Worm (Caenorhabditis elegans): ENCODE results near the gene F35H10.2.

The F35H10.2 gene

DNA sequence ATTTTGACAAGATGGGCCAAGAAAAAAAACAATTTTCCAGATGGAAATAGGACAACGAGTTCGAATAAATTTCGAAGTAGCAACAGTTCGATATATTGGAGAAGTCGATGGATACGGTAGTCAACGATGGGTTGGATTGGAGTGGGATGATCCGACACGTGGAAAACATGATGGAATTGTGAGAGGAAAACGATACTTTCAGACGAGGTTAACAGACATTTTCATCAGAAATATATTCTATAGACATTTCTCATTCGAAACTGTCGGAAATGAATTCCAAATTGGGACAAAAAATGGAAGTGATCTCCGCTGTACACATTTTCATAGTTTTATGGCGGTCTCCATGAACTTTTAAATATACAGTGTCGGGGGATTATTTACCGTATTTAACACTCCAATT lies 34.4 kb upstream of the F35H10.2 start, which contains the start of gene tbce-1:
Gene tbce-1 (plus strand): TSS at position 41 of the 400 bp plus-strand sequence.
- TF ChIP-seq scrt-1 (GFP tag; IDR thresholded peaks at IDR 0.05), result no peak
- TF ChIP-seq hmbx-1 (tag; optimal IDR thresholded peaks at IDR 0.05), result no peak
- TF ChIP-seq tbx-37 (GFP tag; conservative IDR thresholded peaks at IDR 0.05), result no peak
- no peak for TF ChIP-seq flt-1 (GFP tag; IDR thresholded peaks at IDR 0.05)
- no peak for TF ChIP-seq ama-1 (optimal IDR thresholded peaks at IDR 0.05)
- TF ChIP-seq sea-1 (GFP tag; conservative IDR thresholded peaks at IDR 0.05), result no peak
- TF ChIP-seq aly-1 (tag; optimal IDR thresholded peaks at IDR 0.05), result no peak
- no peak for TF ChIP-seq tbx-11 (GFP tag; IDR thresholded peaks at IDR 0.05)
- no peak for TF ChIP-seq F13C5.2 (tag; optimal IDR thresholded peaks at IDR 0.05)
- no peak for TF ChIP-seq hnd-1 (tag; optimal IDR thresholded peaks at IDR 0.05)
- TF ChIP-seq pes-1 (GFP tag; IDR thresholded peaks at IDR 0.05), result no peak
- TF ChIP-seq B0310.2 (tag; optimal IDR thresholded peaks at IDR 0.05), result no peak
- TF ChIP-seq hmg-4 (GFP tag; optimal IDR thresholded peaks at IDR 0.05), result no peak
- TF ChIP-seq ceh-13 (GFP tag; optimal IDR thresholded peaks at IDR 0.05), result no peak
- no peak for TF ChIP-seq tra-4 (tag; optimal IDR thresholded peaks at IDR 0.05)
- TF ChIP-seq ceh-36 (tag; optimal IDR thresholded peaks at IDR 0.05), result no peak

DNA sequence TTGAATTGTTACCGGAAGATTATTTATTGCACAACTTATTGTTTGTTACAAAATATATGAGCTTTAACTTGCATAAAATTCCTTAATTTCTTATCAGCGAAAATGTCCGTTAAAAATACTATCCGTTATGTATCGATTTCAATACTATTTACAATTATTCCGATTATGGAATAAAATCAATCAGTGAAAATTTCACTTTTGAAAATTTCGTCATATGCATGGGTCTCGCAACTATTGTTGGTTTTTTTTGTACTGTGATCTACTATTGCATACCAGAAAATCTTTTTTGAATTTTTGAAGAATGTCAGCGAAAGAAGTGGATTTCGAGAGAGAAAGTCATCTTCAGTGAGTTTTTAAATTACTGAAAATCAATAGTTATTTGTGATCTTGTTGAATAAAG lies 31.8 kb upstream of the F35H10.2 start, which contains the start of gene nprl-3:
Gene nprl-3 (plus strand): TSS at position 301 of the 400 bp plus-strand sequence.
- TF ChIP-seq ama-1 (optimal IDR thresholded peaks at IDR 0.05) (no peak), hmbx-1 (tag; optimal IDR thresholded peaks at IDR 0.05) (no peak), aly-1 (tag; optimal IDR thresholded peaks at IDR 0.05) (no peak), pes-1 (GFP tag; IDR thresholded peaks at IDR 0.05) (no peak), sea-1 (GFP tag; conservative IDR thresholded peaks at IDR 0.05) (no peak), tbx-11 (GFP tag; IDR thresholded peaks at IDR 0.05) (no peak), hmg-4 (GFP tag; optimal IDR thresholded peaks at IDR 0.05) (no peak), B0310.2 (tag; optimal IDR thresholded peaks at IDR 0.05) (no peak), tra-4 (tag; optimal IDR thresholded peaks at IDR 0.05) (no peak), flt-1 (GFP tag; IDR thresholded peaks at IDR 0.05) (no peak), ets-7 (tag; optimal IDR thresholded peaks at IDR 0.05) (no peak), scrt-1 (GFP tag; IDR thresholded peaks at IDR 0.05) (no peak), F13C5.2 (tag; optimal IDR thresholded peaks at IDR 0.05) (no peak), ceh-13 (GFP tag; optimal IDR thresholded peaks at IDR 0.05) (no peak), ceh-36 (tag; optimal IDR thresholded peaks at IDR 0.05) (no peak), tbx-37 (GFP tag; conservative IDR thresholded peaks at IDR 0.05) (no peak)

DNA sequence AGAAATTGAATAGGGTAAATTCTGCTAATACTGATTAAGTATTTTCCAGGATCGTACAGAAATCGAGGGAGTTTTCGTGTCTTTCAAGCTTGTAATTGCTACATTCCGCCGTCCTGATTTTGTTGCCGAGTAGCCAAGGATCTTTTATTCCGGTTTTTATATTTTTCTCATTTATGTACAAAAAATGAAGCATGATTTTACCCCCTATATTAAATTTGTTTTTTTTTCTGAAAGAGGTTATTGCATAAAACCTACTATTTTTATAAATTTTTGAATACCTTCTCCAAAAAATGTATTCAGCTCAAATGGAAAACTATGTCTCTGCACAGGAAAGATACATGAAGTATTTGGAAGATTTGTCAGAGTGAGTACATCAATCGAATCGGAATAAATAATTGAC lies 29.4 kb upstream of the F35H10.2 start, which contains the start of gene F35H10.6:
Gene F35H10.6 (plus strand): TSS at position 301 of the 400 bp plus-strand sequence.
- TF ChIP-seq sea-1 (GFP tag; conservative IDR thresholded peaks at IDR 0.05), result no peak
- TF ChIP-seq aly-1 (tag; optimal IDR thresholded peaks at IDR 0.05), result no peak
- no peak for TF ChIP-seq F13C5.2 (tag; optimal IDR thresholded peaks at IDR 0.05)
- TF ChIP-seq pes-1 (GFP tag; IDR thresholded peaks at IDR 0.05), result no peak
- TF ChIP-seq flt-1 (GFP tag; IDR thresholded peaks at IDR 0.05), result no peak
- no peak for TF ChIP-seq scrt-1 (GFP tag; IDR thresholded peaks at IDR 0.05)
- no peak for TF ChIP-seq hmbx-1 (tag; optimal IDR thresholded peaks at IDR 0.05)

DNA sequence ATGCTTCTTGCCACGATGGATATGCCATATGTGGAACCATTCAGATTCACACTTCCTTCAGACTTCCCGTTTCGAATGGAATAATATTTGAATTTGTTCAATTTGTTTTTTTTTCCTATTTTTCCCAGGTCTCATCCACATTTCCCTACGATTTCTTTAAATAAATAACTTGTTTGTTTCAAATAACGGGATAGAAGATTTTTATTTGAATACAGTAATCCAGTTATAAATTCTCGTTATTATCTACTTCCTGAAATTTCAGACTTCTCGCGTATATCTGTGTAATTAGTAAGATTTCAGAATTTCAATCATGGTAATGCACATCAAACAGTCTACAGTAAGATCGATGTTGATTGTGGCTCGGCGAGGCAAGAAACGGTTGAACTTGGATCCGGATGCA lies 28.5 kb upstream of the F35H10.2 start, which contains the start of gene F35H10.5:
Gene F35H10.5 (plus strand): TSS at position 301 of the 400 bp plus-strand sequence.
- TF ChIP-seq ceh-13 (GFP tag; optimal IDR thresholded peaks at IDR 0.05) (no peak), ceh-36 (tag; optimal IDR thresholded peaks at IDR 0.05) (no peak), B0310.2 (tag; optimal IDR thresholded peaks at IDR 0.05) (no peak), ets-7 (tag; optimal IDR thresholded peaks at IDR 0.05) (no peak), aly-1 (tag; optimal IDR thresholded peaks at IDR 0.05) (no peak), ama-1 (optimal IDR thresholded peaks at IDR 0.05) (no peak), hnd-1 (tag; optimal IDR thresholded peaks at IDR 0.05) (no peak)

DNA sequence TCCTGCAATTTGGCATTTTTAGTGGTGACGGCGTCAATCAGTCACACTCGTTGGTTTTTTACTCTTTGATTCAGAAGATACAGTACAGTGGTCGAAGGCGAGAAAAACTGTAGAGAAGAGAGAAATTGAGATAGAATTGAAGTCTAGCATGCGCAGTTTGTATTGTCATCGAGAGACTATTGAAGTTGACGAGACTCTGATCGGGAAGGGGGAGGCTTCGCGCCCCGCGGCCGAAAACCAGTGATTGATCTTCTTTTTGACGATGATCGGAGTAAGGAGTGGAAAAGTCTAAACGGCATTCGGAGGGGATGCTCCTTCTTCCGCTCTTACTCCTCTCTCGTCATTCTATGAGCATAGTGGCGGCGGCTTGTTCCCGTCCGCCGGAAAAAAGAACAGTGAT lies 27.1 kb upstream of the F35H10.2 start:
- no peak for TF ChIP-seq ceh-36 (tag; optimal IDR thresholded peaks at IDR 0.05)
- TF ChIP-seq hnd-1 (tag; optimal IDR thresholded peaks at IDR 0.05), result no peak
- no peak for TF ChIP-seq ceh-13 (GFP tag; optimal IDR thresholded peaks at IDR 0.05)
- TF ChIP-seq aly-1 (tag; optimal IDR thresholded peaks at IDR 0.05), result no peak
- no peak for TF ChIP-seq flt-1 (GFP tag; IDR thresholded peaks at IDR 0.05)
- no peak for TF ChIP-seq hmg-4 (GFP tag; optimal IDR thresholded peaks at IDR 0.05)
- TF ChIP-seq F13C5.2 (tag; optimal IDR thresholded peaks at IDR 0.05), result no peak
- no peak for TF ChIP-seq sea-1 (GFP tag; conservative IDR thresholded peaks at IDR 0.05)
- no peak for TF ChIP-seq ets-7 (tag; optimal IDR thresholded peaks at IDR 0.05)
- no peak for TF ChIP-seq hmbx-1 (tag; optimal IDR thresholded peaks at IDR 0.05)
- no peak for TF ChIP-seq ama-1 (optimal IDR thresholded peaks at IDR 0.05)
- no peak for TF ChIP-seq scrt-1 (GFP tag; IDR thresholded peaks at IDR 0.05)
- no peak for TF ChIP-seq pes-1 (GFP tag; IDR thresholded peaks at IDR 0.05)
- no peak for TF ChIP-seq B0310.2 (tag; optimal IDR thresholded peaks at IDR 0.05)
- TF ChIP-seq tra-4 (tag; optimal IDR thresholded peaks at IDR 0.05), result no peak
- no peak for TF ChIP-seq tbx-37 (GFP tag; conservative IDR thresholded peaks at IDR 0.05)
- no peak for TF ChIP-seq tbx-11 (GFP tag; IDR thresholded peaks at IDR 0.05)

DNA sequence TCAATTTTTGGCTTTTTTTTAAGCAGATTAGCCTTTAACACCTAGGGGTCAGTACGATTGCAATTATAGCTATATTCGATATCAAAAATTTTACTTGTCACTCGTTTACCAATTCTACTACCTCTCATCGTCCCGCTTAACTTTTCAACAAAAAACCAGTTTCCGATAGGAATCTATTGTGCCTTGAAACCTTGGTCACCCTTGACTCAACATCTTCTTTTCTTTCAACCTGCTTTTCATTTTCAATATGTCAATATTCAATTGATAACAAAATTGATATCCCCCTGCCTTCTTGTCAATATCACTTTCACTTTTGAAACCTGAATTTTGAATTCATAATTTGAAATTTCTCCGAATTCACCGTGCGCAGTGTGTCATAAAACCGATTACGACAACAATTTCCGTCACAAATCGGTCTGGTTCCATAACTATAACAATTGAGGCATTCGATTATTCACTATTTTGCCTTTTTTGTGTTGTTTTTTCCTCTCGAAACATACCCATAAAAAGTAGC lies 26.3 kb upstream of the F35H10.2 start:
- TF ChIP-seq F13C5.2 (tag; optimal IDR thresholded peaks at IDR 0.05) (no peak), ceh-13 (GFP tag; optimal IDR thresholded peaks at IDR 0.05) (no peak), hmg-4 (GFP tag; optimal IDR thresholded peaks at IDR 0.05) (no peak), B0310.2 (tag; optimal IDR thresholded peaks at IDR 0.05) (no peak), hnd-1 (tag; optimal IDR thresholded peaks at IDR 0.05) (no peak), tbx-37 (GFP tag; conservative IDR thresholded peaks at IDR 0.05) (no peak), pes-1 (GFP tag; IDR thresholded peaks at IDR 0.05) (no peak), aly-1 (tag; optimal IDR thresholded peaks at IDR 0.05) (no peak), scrt-1 (GFP tag; IDR thresholded peaks at IDR 0.05) (no peak), ets-7 (tag; optimal IDR thresholded peaks at IDR 0.05) (no peak), tbx-11 (GFP tag; IDR thresholded peaks at IDR 0.05) (no peak), ceh-36 (tag; optimal IDR thresholded peaks at IDR 0.05) (no peak), tra-4 (tag; optimal IDR thresholded peaks at IDR 0.05) (no peak), hmbx-1 (tag; optimal IDR thresholded peaks at IDR 0.05) (no peak), flt-1 (GFP tag; IDR thresholded peaks at IDR 0.05) (no peak), sea-1 (GFP tag; conservative IDR thresholded peaks at IDR 0.05) (no peak), ama-1 (optimal IDR thresholded peaks at IDR 0.05) (no peak)

DNA sequence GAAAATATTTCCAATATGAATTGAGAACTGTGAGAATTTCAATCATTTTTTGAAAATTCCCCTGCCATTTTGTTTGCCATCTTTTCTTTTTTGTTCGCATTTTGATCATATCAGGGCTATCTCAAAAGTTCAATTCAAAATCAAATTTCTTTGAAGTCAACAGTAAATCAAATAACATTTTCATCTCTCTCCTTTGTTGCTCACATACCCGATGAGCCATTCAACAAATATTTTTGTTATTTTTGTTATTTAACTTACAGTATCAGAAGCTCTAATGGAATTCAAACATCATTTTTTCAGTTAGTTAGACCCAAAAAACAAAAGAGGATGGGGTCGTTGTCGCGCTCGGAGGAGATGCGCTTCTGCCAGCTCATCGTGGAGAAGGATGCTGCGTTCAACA lies 25.3 kb upstream of the F35H10.2 start, which contains the start of gene vha-5:
Gene vha-5 (plus strand): TSS at position 301 of the 400 bp plus-strand sequence.
- TF ChIP-seq ceh-36 (tag; optimal IDR thresholded peaks at IDR 0.05), result no peak
- no peak for TF ChIP-seq hmg-4 (GFP tag; optimal IDR thresholded peaks at IDR 0.05)
- no peak for TF ChIP-seq hnd-1 (tag; optimal IDR thresholded peaks at IDR 0.05)
- no peak for TF ChIP-seq F13C5.2 (tag; optimal IDR thresholded peaks at IDR 0.05)
- TF ChIP-seq tbx-37 (GFP tag; conservative IDR thresholded peaks at IDR 0.05), result no peak
- no peak for TF ChIP-seq tbx-11 (GFP tag; IDR thresholded peaks at IDR 0.05)
- no peak for TF ChIP-seq pes-1 (GFP tag; IDR thresholded peaks at IDR 0.05)
- TF ChIP-seq sea-1 (GFP tag; conservative IDR thresholded peaks at IDR 0.05), result no peak
- TF ChIP-seq flt-1 (GFP tag; IDR thresholded peaks at IDR 0.05), result no peak

All from whole organism, early embryonic.